Fruit fly (Drosophila melanogaster) whole organism, embryonic: ENCODE data around the gene CG18063.

ENCODE experiments used
- Abd-B ChIP-seq: fragments of 200-800 bp; sonication (Bioruptor generic); optimal IDR thresholded peaks from 2 replicates; lab custom pipeline; 2018; ENCODE audit warnings: missing biosample characterization, mild to moderate bottlenecking, missing genetic modification characterization, moderate library complexity
- Aef1 ChIP-seq: fragments of 200-800 bp; sonication (Bioruptor generic); IDR thresholded peaks from 3 replicates; pipeline ENCODE4 v1.3.6; 2022; ENCODE audit warnings: missing biosample characterization, missing genetic modification characterization
- CG12219 ChIP-seq: fragments of 200-800 bp; sonication (Bioruptor generic); optimal IDR thresholded peaks from 3 replicates; lab custom pipeline; 2018; ENCODE audit warnings: missing biosample characterization, mild to moderate bottlenecking, missing genetic modification characterization
- CG14710 ChIP-seq: fragments of 200-800 bp; sonication (Bioruptor generic); optimal IDR thresholded peaks from 3 replicates; lab custom pipeline; 2019; ENCODE audit warnings: missing biosample characterization, mild to moderate bottlenecking, missing genetic modification characterization, moderate library complexity
- CG15514 ChIP-seq: fragments of 200-800 bp; sonication (Bioruptor generic); optimal IDR thresholded peaks from 3 replicates; lab custom pipeline; 2017; ENCODE audit warnings: missing biosample characterization, missing genetic modification characterization, mild to moderate bottlenecking, moderate library complexity, missing genetic modification reagents
- CG17802 ChIP-seq: fragments of 200-800 bp; sonication (Bioruptor generic); optimal IDR thresholded peaks from 2 replicates; lab custom pipeline; 2018; ENCODE audit warnings: missing biosample characterization, mild to moderate bottlenecking, missing genetic modification characterization, moderate library complexity
- CG17912 ChIP-seq: fragments of 200-800 bp; sonication (Bioruptor generic); optimal IDR thresholded peaks from 2 replicates; lab custom pipeline; 2018; ENCODE audit warnings: missing biosample characterization, mild to moderate bottlenecking, missing genetic modification characterization
- CG1832 ChIP-seq: fragments of 200-800 bp; sonication (Bioruptor generic); optimal IDR thresholded peaks from 2 replicates; lab custom pipeline; 2017; ENCODE audit warnings: missing biosample characterization, mild to moderate bottlenecking, missing genetic modification characterization, inconsistent platforms
- CG2120 ChIP-seq: fragments of 200-800 bp; sonication (Bioruptor generic); optimal IDR thresholded peaks from 3 replicates; lab custom pipeline; 2016; ENCODE audit warnings: missing biosample characterization, missing genetic modification characterization
- CG2202 ChIP-seq: fragments of 200-800 bp; sonication (Bioruptor generic); optimal IDR thresholded peaks from 2 replicates; lab custom pipeline; 2018; ENCODE audit warnings: missing biosample characterization, mild to moderate bottlenecking, missing genetic modification characterization
- CG30020 ChIP-seq: fragments of 200-800 bp; optimal IDR thresholded peaks from 2 replicates; lab custom pipeline; 2019; ENCODE audit warnings: missing biosample characterization, mild to moderate bottlenecking, missing genetic modification characterization, moderate library complexity
- CG3065 ChIP-seq: fragments of 200-800 bp; sonication (Bioruptor generic); optimal IDR thresholded peaks from 2 replicates; lab custom pipeline; 2016; ENCODE audit warnings: missing biosample characterization, missing genetic modification characterization
- CG32772 ChIP-seq: fragments of 200-800 bp; sonication (Bioruptor generic); IDR thresholded peaks from 2 replicates; pipeline ENCODE4 v1.3.6; 2022; ENCODE audit warnings: missing biosample characterization, missing genetic modification characterization
- CG5180 ChIP-seq: fragments of 200-800 bp; sonication (Bioruptor generic); optimal IDR thresholded peaks from 3 replicates; lab custom pipeline; 2017; ENCODE audit warnings: missing biosample characterization, missing genetic modification characterization, mild to moderate bottlenecking, moderate library complexity, missing genetic modification reagents
- CG6765 ChIP-seq: fragments of 200-800 bp; sonication (Bioruptor generic); optimal IDR thresholded peaks from 3 replicates; lab custom pipeline; 2017; ENCODE audit warnings: missing biosample characterization, mild to moderate bottlenecking, missing genetic modification characterization
- CG6854 ChIP-seq: fragments of 200-800 bp; sonication (Bioruptor generic); optimal IDR thresholded peaks from 3 replicates; lab custom pipeline; 2017; ENCODE audit warnings: missing biosample characterization, mild to moderate bottlenecking, missing genetic modification characterization
- CG7372 ChIP-seq: fragments of 200-800 bp; sonication (Bioruptor generic); IDR thresholded peaks from 2 replicates; pipeline ENCODE4 v1.3.6; 2022; ENCODE audit warnings: missing biosample characterization, missing genetic modification characterization
- CG7963 ChIP-seq: fragments of 200-800 bp; sonication (Bioruptor generic); IDR thresholded peaks from 3 replicates; pipeline ENCODE4 v1.3.6; 2022; ENCODE audit warnings: missing biosample characterization, missing genetic modification characterization; ENCODE audit not compliant: partially characterized antibody
- Drgx ChIP-seq: fragments of 200-800 bp; sonication (Bioruptor generic); IDR thresholded peaks from 2 replicates; pipeline ENCODE4 v1.3.6; 2022; ENCODE audit warnings: missing biosample characterization, missing genetic modification characterization
- HLH54F ChIP-seq: fragments of 200-800 bp; sonication (Bioruptor generic); optimal IDR thresholded peaks from 3 replicates; lab custom pipeline; 2016; ENCODE audit warnings: missing biosample characterization, missing genetic modification characterization
- NC2α ChIP-seq: fragments of 200-800 bp; sonication (Bioruptor generic); optimal IDR thresholded peaks from 2 replicates; lab custom pipeline; 2016; ENCODE audit warnings: missing biosample characterization, missing genetic modification characterization
- Side ChIP-seq: fragments of 200-800 bp; sonication (Bioruptor generic); optimal IDR thresholded peaks from 2 replicates; lab custom pipeline; 2016; ENCODE audit warnings: missing biosample characterization, missing genetic modification characterization
- Sry-δ ChIP-seq: fragments of 200-800 bp; sonication (Bioruptor generic); optimal IDR thresholded peaks from 2 replicates; lab custom pipeline; 2016; ENCODE audit warnings: missing biosample characterization, missing genetic modification characterization
- Trl ChIP-seq, 3 experiments: fragments of >200 bp in 2 of 3; fragments of 200-800 bp in 1 of 3; sonication (Bioruptor generic) in 1 of 3; optimal IDR thresholded peaks; 2 replicates in 1 of 3; 3 replicates in 2 of 3; lab custom pipeline; 2016 to 2017; ENCODE audit warnings: missing biosample characterization in 1 of 3, missing genetic modification characterization in 1 of 3
- Usf ChIP-seq: fragments of 200-800 bp; sonication (Bioruptor generic); optimal IDR thresholded peaks from 2 replicates; lab custom pipeline; 2017; ENCODE audit warnings: missing genotype, missing biosample characterization, missing genetic modification characterization
- abd-A ChIP-seq: fragments of 200-800 bp; sonication (Bioruptor generic); optimal IDR thresholded peaks from 3 replicates; lab custom pipeline; 2019; ENCODE audit warnings: missing biosample characterization, mild to moderate bottlenecking, missing genetic modification characterization, moderate library complexity
- bab2 ChIP-seq: fragments of 200-800 bp; sonication (Bioruptor generic); optimal IDR thresholded peaks from 2 replicates; lab custom pipeline; 2016; ENCODE audit warnings: missing biosample characterization, missing genetic modification characterization
- bsh ChIP-seq, 2 experiments: fragments of 200-800 bp; sonication (Bioruptor generic); optimal IDR thresholded peaks; 2 replicates each; lab custom pipeline; 2017 to 2018; ENCODE audit warnings: mild to moderate bottlenecking in 2 of 2, missing biosample characterization in 2 of 2, missing genetic modification characterization in 2 of 2, moderate library complexity in 1 of 2
- corto ChIP-seq: fragments of 200-800 bp; sonication (Bioruptor generic); optimal IDR thresholded peaks from 2 replicates; lab custom pipeline; 2016; ENCODE audit warnings: missing biosample characterization, mild to moderate bottlenecking, missing genetic modification characterization, moderate library complexity
- dan ChIP-seq: fragments of 200-800 bp; sonication (Bioruptor generic); IDR thresholded peaks from 2 replicates; pipeline ENCODE4 v1.3.6; 2022; ENCODE audit warnings: missing biosample characterization, missing genetic modification characterization
- dati ChIP-seq: fragments of 200-800 bp; sonication (Bioruptor generic); IDR thresholded peaks from 2 replicates; pipeline ENCODE4 v1.3.6; 2022; ENCODE audit warnings: missing biosample characterization, missing genetic modification characterization
- dmrt99B ChIP-seq: fragments of 200-800 bp; sonication (Bioruptor generic); optimal IDR thresholded peaks from 2 replicates; lab custom pipeline; 2018; ENCODE audit warnings: missing biosample characterization, mild to moderate bottlenecking, missing genetic modification characterization, moderate library complexity
- eve ChIP-seq, 2 experiments: fragments of >200 bp; optimal IDR thresholded peaks; 2 replicates each; lab custom pipeline; 2017; ENCODE audit warnings: missing biosample characterization in 2 of 2, missing genetic modification characterization in 2 of 2
- ftz-f1 ChIP-seq: fragments of 200-800 bp; sonication (Bioruptor generic); optimal IDR thresholded peaks from 2 replicates; lab custom pipeline; 2016; ENCODE audit warnings: missing biosample characterization, missing genetic modification characterization
- gcm ChIP-seq: fragments of 200-800 bp; sonication (Bioruptor generic); optimal IDR thresholded peaks from 2 replicates; lab custom pipeline; 2019; ENCODE audit warnings: missing biosample characterization, mild to moderate bottlenecking, missing genetic modification characterization, moderate library complexity
- jigr1 ChIP-seq: fragments of 200-800 bp; sonication (Bioruptor generic); IDR thresholded peaks from 3 replicates; pipeline ENCODE4 v1.3.6; 2022; ENCODE audit warnings: missing biosample characterization, missing genetic modification characterization
- lab ChIP-seq: fragments of 200-800 bp; sonication (Bioruptor generic); optimal IDR thresholded peaks from 3 replicates; lab custom pipeline; 2017; ENCODE audit warnings: missing biosample characterization, missing genetic modification characterization, mild to moderate bottlenecking, moderate library complexity, missing genetic modification reagents
- lov ChIP-seq, 2 experiments: fragments of 200-800 bp in 1 of 2; fragments of >200 bp in 1 of 2; sonication (Bioruptor generic) in 1 of 2; IDR thresholded peaks in 1 of 2; optimal IDR thresholded peaks in 1 of 2; 2 replicates in 1 of 2; 3 replicates in 1 of 2; pipeline versions ENCODE4 v1.3.6 to Lab custom; 2017 to 2022; ENCODE audit warnings: missing biosample characterization in 1 of 2, missing genetic modification characterization in 1 of 2
- maf-S ChIP-seq: fragments of 200-800 bp; sonication (Bioruptor generic); optimal IDR thresholded peaks from 2 replicates; lab custom pipeline; 2016; ENCODE audit warnings: missing biosample characterization, missing genetic modification characterization
- pb ChIP-seq: fragments of 200-800 bp; sonication (Bioruptor generic); optimal IDR thresholded peaks from 3 replicates; lab custom pipeline; 2016; ENCODE audit warnings: missing biosample characterization, missing genetic modification characterization
- prd ChIP-seq, 3 experiments: fragments of >200 bp in 2 of 3; fragments of 200-800 bp in 1 of 3; sonication (Bioruptor generic) in 1 of 3; optimal IDR thresholded peaks in 2 of 3; IDR thresholded peaks in 1 of 3; 2 replicates in 2 of 3; 3 replicates in 1 of 3; pipeline versions ENCODE4 v1.3.6 to Lab custom; 2017 to 2022; ENCODE audit warnings: missing biosample characterization in 1 of 3, missing genetic modification characterization in 1 of 3
- sc ChIP-seq, 3 experiments: fragments of >200 bp in 2 of 3; fragments of 200-800 bp in 1 of 3; sonication (Bioruptor generic) in 1 of 3; optimal IDR thresholded peaks; 2 replicates in 2 of 3; 3 replicates in 1 of 3; lab custom pipeline; 2017; ENCODE audit warnings: mild to moderate bottlenecking in 1 of 3, missing biosample characterization in 1 of 3, missing genetic modification characterization in 1 of 3, missing genetic modification reagents in 1 of 3
- sd ChIP-seq: fragments of 200-800 bp; sonication (Bioruptor generic); optimal IDR thresholded peaks from 3 replicates; lab custom pipeline; 2018; ENCODE audit warnings: missing biosample characterization, mild to moderate bottlenecking, missing genetic modification characterization, moderate library complexity
- sens-2 ChIP-seq: fragments of 200-800 bp; sonication (Bioruptor generic); IDR thresholded peaks from 2 replicates; pipeline ENCODE4 v1.3.6; 2022; ENCODE audit warnings: missing biosample characterization, missing genetic modification characterization
- sima ChIP-seq: fragments of 200-800 bp; sonication (Bioruptor generic); optimal IDR thresholded peaks from 2 replicates; lab custom pipeline; 2016; ENCODE audit warnings: missing biosample characterization, missing genetic modification characterization
- sug ChIP-seq: fragments of 200-800 bp; optimal IDR thresholded peaks from 2 replicates; lab custom pipeline; 2019; ENCODE audit warnings: missing biosample characterization, mild to moderate bottlenecking, missing genetic modification characterization, moderate library complexity

Gene CG18063

dm6 chr2L:15908496-15909276 lies 49.0 kb upstream of the CG18063 start (continued):
- TF ChIP-seq lab (GFP tag; lab: Kevin White, UChicago) (peak; percentile 56), abd-A (tag; lab: Kevin White, UChicago) (peak; percentile 99), Aef1 (GFP tag; lab: Robert Waterston, UW) (peak; percentile 56), Drgx (no peak), gcm (peak; percentile 62), dati (GFP tag; lab: Robert Waterston, UW) (no peak), sd (peak; percentile 91), Abd-B (GFP tag; lab: Kevin White, UChicago) (peak; percentile 12), bsh (GFP tag; optimal IDR thresholded peaks at IDR 0.05; lab: Kevin White, UChicago) (peak in 1 of 2 experiments; percentile 78), sens-2 (GFP tag; lab: Robert Waterston, UW) (peak; percentile 24; the same call in 1 of the 2 replicates), CG15514 (GFP tag; lab: Kevin White, UChicago) (peak; percentile 4), Side (no peak), bab2 (GFP tag; lab: Kevin White, UChicago) (no peak), CG2202 (no peak), sc (optimal IDR thresholded peaks at IDR 0.05; lab: Kevin White, UChicago) (no peak), sc (GFP tag; optimal IDR thresholded peaks at IDR 0.05; lab: Kevin White, UChicago) (peak; percentile 38), Trl (optimal IDR thresholded peaks at IDR 0.05; lab: Kevin White, UChicago) (no peak), Trl (GFP tag; optimal IDR thresholded peaks at IDR 0.05; lab: Kevin White, UChicago) (no peak), CG32772 (GFP tag; lab: Robert Waterston, UW) (no peak), dmrt99B (peak; percentile 70), CG5180 (no peak), pb (GFP tag; lab: Kevin White, UChicago) (no peak), CG6765 (no peak), CG14710 (tag; lab: Kevin White, UChicago) (peak; percentile 54), Usf (GFP tag; lab: Kevin White, UChicago) (no peak), prd (optimal IDR thresholded peaks at IDR 0.05; lab: Kevin White, UChicago) (no peak), prd (GFP tag; IDR thresholded peaks at IDR 0.05; lab: Robert Waterston, UW) (peak; percentile 19; the same call in 2 of the 3 replicates), CG3065 (GFP tag; lab: Kevin White, UChicago) (no peak), eve (GFP tag; optimal IDR thresholded peaks at IDR 0.05; lab: Kevin White, UChicago) (no peak), sima (GFP tag; lab: Kevin White, UChicago) (no peak), lov (optimal IDR thresholded peaks at IDR 0.05; lab: Kevin White, UChicago) (no peak), lov (GFP tag; IDR thresholded peaks at IDR 0.05; lab: Robert Waterston, UW) (0 out of 3 replicates have a peak, but pooled peaks have one; percentile 68), sug (tag; lab: Kevin White, UChicago) (peak; percentile 93), CG2120 (GFP tag; lab: Kevin White, UChicago) (no peak), corto (GFP tag; lab: Kevin White, UChicago) (no peak), CG12219 (GFP tag; lab: Kevin White, UChicago) (no peak), CG7963 (no peak), CG17802 (tag; lab: Kevin White, UChicago) (no peak), maf-S (GFP tag; lab: Kevin White, UChicago) (no peak), HLH54F (no peak), dan (GFP tag; lab: Robert Waterston, UW) (no peak), ftz-f1 (GFP tag; lab: Kevin White, UChicago) (peak; percentile 99), CG30020 (tag; lab: Kevin White, UChicago) (peak; percentile 24), CG6854 (GFP tag; lab: Kevin White, UChicago) (peak; percentile 52), jigr1 (no peak), NC2α (GFP tag; lab: Kevin White, UChicago) (no peak), CG7372 (GFP tag; lab: Robert Waterston, UW) (no peak), Sry-δ (GFP tag; lab: Kevin White, UChicago) (no peak), CG17912 (GFP tag; lab: Kevin White, UChicago) (peak; percentile 19), CG1832 (GFP tag; lab: Kevin White, UChicago) (peak; percentile 44)
